Fruit fly (Drosophila melanogaster) whole organism, prepupa: ENCODE measurements around the gene CG14330.
A peak's percentile ranks its signal among the peaks of the same experiment; 100 is the strongest.

Source experiments
- CG10669 ChIP-seq: fragments of 200-800 bp; sonication (Bioruptor generic); optimal IDR thresholded peaks from 3 replicates; lab custom pipeline; 2018; ENCODE audit warnings: missing biosample characterization, mild to moderate bottlenecking, missing genetic modification characterization, moderate library complexity
- CG11762 ChIP-seq: fragments of 200-800 bp; sonication (Bioruptor generic); optimal IDR thresholded peaks from 3 replicates; lab custom pipeline; 2016; ENCODE audit warnings: missing biosample characterization, missing genetic modification characterization; ENCODE audit not compliant: insufficient read depth
- CG11902 ChIP-seq: fragments of 200-800 bp; sonication (Bioruptor generic); optimal IDR thresholded peaks from 3 replicates; lab custom pipeline; 2016; ENCODE audit warnings: missing biosample characterization, missing genetic modification characterization
- CG1621 ChIP-seq: fragments of 200-800 bp; sonication (Bioruptor generic); optimal IDR thresholded peaks from 3 replicates; lab custom pipeline; 2018; ENCODE audit warnings: missing biosample characterization, mild to moderate bottlenecking, missing genetic modification characterization
- CG16779 ChIP-seq: fragments of 200-800 bp; sonication (Bioruptor generic); optimal IDR thresholded peaks from 3 replicates; lab custom pipeline; 2017; ENCODE audit warnings: missing biosample characterization, mild to moderate bottlenecking, missing genetic modification characterization
- CG3032 ChIP-seq: fragments of 200-800 bp; optimal IDR thresholded peaks from 2 replicates; lab custom pipeline; 2019; ENCODE audit warnings: missing biosample characterization, mild to moderate bottlenecking, missing genetic modification characterization, moderate library complexity
- CG34406 ChIP-seq: fragments of 200-800 bp; sonication (Bioruptor generic); optimal IDR thresholded peaks from 3 replicates; lab custom pipeline; 2016; ENCODE audit warnings: missing biosample characterization, missing genetic modification characterization
- CG3919 ChIP-seq: fragments of 200-800 bp; sonication (Bioruptor generic); optimal IDR thresholded peaks from 3 replicates; lab custom pipeline; 2016; ENCODE audit warnings: missing biosample characterization, missing genetic modification characterization
- CG4318 ChIP-seq: fragments of 200-800 bp; sonication (Bioruptor generic); optimal IDR thresholded peaks from 3 replicates; lab custom pipeline; 2017; ENCODE audit warnings: missing biosample characterization, mild to moderate bottlenecking, missing genetic modification characterization
- CG6163 ChIP-seq: fragments of 200-800 bp; sonication (Bioruptor generic); IDR thresholded peaks from 3 replicates; pipeline ENCODE4 v1.3.6; 2022; ENCODE audit warnings: missing biosample characterization, missing genetic modification characterization
- CG6276 ChIP-seq: fragments of 200-800 bp; sonication (Bioruptor generic); optimal IDR thresholded peaks from 2 replicates; lab custom pipeline; 2017; ENCODE audit warnings: missing biosample characterization, mild to moderate bottlenecking, missing genetic modification characterization
- CG6792 ChIP-seq: fragments of 200-800 bp; sonication (Bioruptor generic); optimal IDR thresholded peaks from 3 replicates; lab custom pipeline; 2016; ENCODE audit warnings: missing biosample characterization, missing genetic modification characterization
- CG6808 ChIP-seq: fragments of 200-800 bp; sonication (Bioruptor generic); optimal IDR thresholded peaks from 3 replicates; lab custom pipeline; 2017; ENCODE audit warnings: missing biosample characterization, missing genetic modification characterization, mild to moderate bottlenecking, moderate library complexity, missing genetic modification reagents
- CG6854 ChIP-seq: fragments of 200-800 bp; sonication (Bioruptor generic); optimal IDR thresholded peaks from 2 replicates; lab custom pipeline; 2017; ENCODE audit warnings: missing biosample characterization, mild to moderate bottlenecking, missing genetic modification characterization
- CG7368 ChIP-seq: fragments of 200-800 bp; sonication (Bioruptor generic); optimal IDR thresholded peaks from 3 replicates; lab custom pipeline; 2016; ENCODE audit warnings: missing biosample characterization, missing genetic modification characterization
- CG8319 ChIP-seq: fragments of 200-800 bp; sonication (Bioruptor generic); optimal IDR thresholded peaks from 3 replicates; lab custom pipeline; 2016; ENCODE audit warnings: missing biosample characterization, missing genetic modification characterization
- CG8632 ChIP-seq: fragments of 200-800 bp; sonication (Bioruptor generic); optimal IDR thresholded peaks from 3 replicates; lab custom pipeline; 2016; ENCODE audit warnings: missing biosample characterization, missing genetic modification characterization
- Eip93F ChIP-seq: fragments of 200-800 bp; sonication (Bioruptor generic); optimal IDR thresholded peaks from 2 replicates; lab custom pipeline; 2016; ENCODE audit warnings: missing biosample characterization, mild to moderate bottlenecking, missing genetic modification characterization
- Ets21C ChIP-seq: fragments of 200-800 bp; sonication (Bioruptor generic); optimal IDR thresholded peaks from 3 replicates; lab custom pipeline; 2016; ENCODE audit warnings: missing biosample characterization, missing genetic modification characterization
- Lpt ChIP-seq: fragments of 200-800 bp; sonication (Bioruptor generic); optimal IDR thresholded peaks from 3 replicates; lab custom pipeline; 2016; ENCODE audit warnings: missing biosample characterization, missing genetic modification characterization
- Sox102F ChIP-seq: fragments of 200-800 bp; sonication (Bioruptor generic); optimal IDR thresholded peaks from 2 replicates; lab custom pipeline; 2016; ENCODE audit warnings: missing biosample characterization, mild to moderate bottlenecking, missing genetic modification characterization
- Sox14 ChIP-seq: fragments of 200-800 bp; sonication (Bioruptor generic); optimal IDR thresholded peaks from 3 replicates; lab custom pipeline; 2016; ENCODE audit warnings: missing biosample characterization, missing genetic modification characterization
- acj6 ChIP-seq: fragments of 200-800 bp; sonication (Bioruptor generic); optimal IDR thresholded peaks from 3 replicates; lab custom pipeline; 2016; ENCODE audit warnings: missing biosample characterization, missing genetic modification characterization
- cyc ChIP-seq: fragments of 200-800 bp; sonication (Bioruptor generic); optimal IDR thresholded peaks from 3 replicates; lab custom pipeline; 2016; ENCODE audit warnings: missing biosample characterization, missing genetic modification characterization
- dac ChIP-seq: fragments of 200-800 bp; sonication (Bioruptor generic); optimal IDR thresholded peaks from 2 replicates; lab custom pipeline; 2017; ENCODE audit warnings: missing biosample characterization, mild to moderate bottlenecking, missing genetic modification characterization
- dsx ChIP-seq: fragments of 200-800 bp; optimal IDR thresholded peaks from 3 replicates; lab custom pipeline; 2019; ENCODE audit warnings: missing biosample characterization, mild to moderate bottlenecking, missing genetic modification characterization, moderate library complexity; ENCODE audit not compliant: poor library complexity, severe bottlenecking
- eg ChIP-seq: fragments of 200-800 bp; sonication (Bioruptor generic); IDR thresholded peaks from 3 replicates; pipeline ENCODE4 v1.3.6; 2022; ENCODE audit warnings: missing biosample characterization, missing genetic modification characterization
- fd59A ChIP-seq: fragments of 200-800 bp; sonication (Bioruptor generic); optimal IDR thresholded peaks from 2 replicates; lab custom pipeline; 2017; ENCODE audit warnings: missing biosample characterization, mild to moderate bottlenecking, missing genetic modification characterization, missing genetic modification reagents
- lz ChIP-seq: fragments of 200-800 bp; sonication (Bioruptor generic); optimal IDR thresholded peaks from 3 replicates; lab custom pipeline; 2016; ENCODE audit warnings: missing biosample characterization, missing genetic modification characterization
- salr ChIP-seq, 2 experiments: fragments of 200-800 bp; sonication (Bioruptor generic); optimal IDR thresholded peaks; 3 replicates each; lab custom pipeline; 2016 to 2018; ENCODE audit warnings: missing biosample characterization in 2 of 2, missing genetic modification characterization in 2 of 2, mild to moderate bottlenecking in 1 of 2
- spab ChIP-seq: fragments of 200-800 bp; sonication (Bioruptor generic); optimal IDR thresholded peaks from 2 replicates; lab custom pipeline; 2017; ENCODE audit warnings: missing biosample characterization, mild to moderate bottlenecking, missing genetic modification characterization, missing genetic modification reagents
- svp ChIP-seq: fragments of 200-800 bp; sonication (Bioruptor generic); peaks from one replicate; lab custom pipeline; 2016; ENCODE audit warnings: missing biosample characterization, missing genetic modification characterization

CG14330 gene

DNA sequence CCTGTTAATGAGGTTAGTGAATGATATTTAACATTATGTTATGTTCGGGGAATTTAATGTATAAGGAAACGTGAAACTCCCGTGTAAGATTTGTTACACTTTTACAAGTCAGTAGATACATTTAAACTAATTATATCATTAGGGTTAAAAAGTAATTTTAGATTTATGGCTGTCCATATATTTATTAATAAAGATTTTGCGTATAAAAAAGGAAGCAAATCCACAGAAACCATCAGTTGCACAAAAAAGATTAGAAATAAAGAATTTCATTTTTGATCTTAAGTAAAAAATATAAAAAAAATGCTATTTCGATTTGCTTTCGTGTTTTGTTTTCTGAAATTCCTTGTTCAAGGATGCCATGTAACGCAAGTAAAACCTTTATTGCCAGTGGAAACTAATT, 36.2 kb downstream of the CG14330 start, which contains the start of gene CG42835:
TSS of gene CG42835 (plus strand) at position 301 of the 400 bp plus-strand sequence.
- no peak for TF ChIP-seq CG6854 (GFP tag; lab: Kevin White, UChicago)
- no peak for TF ChIP-seq CG6276 (GFP tag; lab: Kevin White, UChicago)
- TF ChIP-seq dsx (GFP tag; lab: Kevin White, UChicago), result no peak
- TF ChIP-seq Eip93F (GFP tag; lab: Kevin White, UChicago), result no peak
- no peak for TF ChIP-seq CG3919
- no peak for TF ChIP-seq lz (GFP tag; lab: Kevin White, UChicago)
- no peak for TF ChIP-seq Lpt (GFP tag; lab: Kevin White, UChicago)
- TF ChIP-seq Ets21C (GFP tag; lab: Kevin White, UChicago), result no peak
- no peak for TF ChIP-seq CG10669 (GFP tag; lab: Kevin White, UChicago)
- TF ChIP-seq CG34406 (GFP tag; lab: Kevin White, UChicago), result no peak
- TF ChIP-seq spab, result no peak
- TF ChIP-seq CG11902, result no peak
- TF ChIP-seq CG6163, result no peak
- TF ChIP-seq CG16779 (tag; lab: Kevin White, UChicago), result no peak
- TF ChIP-seq svp (GFP tag; lab: Kevin White, UChicago), result no peak
- TF ChIP-seq, all 60 proteins: peak for 0

DNA sequence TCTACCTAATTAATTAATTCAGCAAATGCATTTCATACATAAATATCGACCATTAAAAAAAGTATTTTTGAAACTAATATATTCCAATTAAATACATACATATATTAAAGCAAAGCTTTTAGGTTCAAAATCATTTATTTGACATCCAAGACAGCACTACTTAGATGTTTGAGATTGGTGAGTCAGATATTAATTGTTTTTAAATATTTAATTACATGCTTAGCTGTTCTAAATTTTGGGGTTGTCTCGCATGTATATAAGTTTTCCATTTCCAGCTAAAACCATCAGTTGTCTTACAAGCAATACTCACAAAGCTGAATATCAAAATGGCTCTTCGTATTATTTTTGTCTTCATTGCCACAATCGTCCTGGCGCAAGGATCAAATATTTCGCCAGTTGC, 38.1 kb downstream of the CG14330 start, which contains the start of gene CG42834:
TSS of gene CG42834 (plus strand) at position 301 of the 400 bp plus-strand sequence.
- TF ChIP-seq CG7368 (GFP tag; lab: Kevin White, UChicago) (no peak), Ets21C (GFP tag; lab: Kevin White, UChicago) (no peak), dac (no peak)

DNA sequence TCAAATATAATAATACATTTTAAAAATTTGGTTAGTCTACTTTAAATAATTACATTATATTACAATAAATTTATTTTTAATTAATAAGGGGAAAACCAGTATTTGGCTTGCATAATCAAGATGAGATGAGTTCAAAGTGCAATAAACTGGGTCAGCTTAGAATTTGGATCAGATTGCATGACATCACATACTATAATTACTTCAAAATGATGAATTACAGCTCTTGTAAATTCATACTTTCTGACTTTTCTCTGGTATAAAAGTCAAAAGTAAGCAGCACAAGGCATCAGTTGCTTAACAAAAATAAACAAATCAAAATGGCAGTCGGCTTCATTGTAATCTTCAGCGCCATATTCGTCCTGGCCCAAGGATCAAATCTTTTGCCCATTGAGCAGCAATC, 39.4 kb downstream of the CG14330 start, which contains the start of gene CG33333:
TSS of gene CG33333 (plus strand) at position 301 of the 400 bp plus-strand sequence.
- TF ChIP-seq cyc (no peak), dac (no peak), Ets21C (GFP tag; lab: Kevin White, UChicago) (no peak), CG8632 (GFP tag; lab: Kevin White, UChicago) (no peak), CG3919 (no peak), Sox14 (GFP tag; lab: Kevin White, UChicago) (no peak), CG8319 (no peak), CG4318 (GFP tag; lab: Kevin White, UChicago) (no peak), CG11762 (GFP tag; lab: Kevin White, UChicago) (no peak), CG3032 (tag; lab: Kevin White, UChicago) (no peak), CG6163 (no peak), CG1621 (no peak), CG6808 (GFP tag; lab: Kevin White, UChicago) (no peak), salr (GFP tag; optimal IDR thresholded peaks at IDR 0.05; lab: Kevin White, UChicago) (no peak), Eip93F (GFP tag; lab: Kevin White, UChicago) (no peak)

DNA sequence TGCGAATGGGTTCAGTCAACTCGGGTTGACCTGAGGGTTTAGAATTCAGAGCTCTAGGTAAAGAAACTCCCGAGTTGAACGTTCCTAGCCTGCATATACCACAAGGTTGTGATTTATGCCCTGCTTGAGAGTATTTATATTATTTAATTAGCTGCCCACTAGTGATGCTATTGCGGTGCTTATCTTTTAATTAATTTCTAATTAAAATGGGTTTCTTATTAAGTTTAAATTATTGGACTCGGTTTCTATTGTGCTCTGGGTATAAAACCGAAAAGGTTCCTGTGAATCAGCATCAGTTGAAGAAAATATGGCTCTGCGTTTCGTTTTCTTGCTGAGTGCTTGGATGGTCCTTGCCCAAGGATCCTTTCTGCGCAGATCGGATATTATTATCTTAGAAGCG, 41.1 kb downstream of the CG14330 start, which contains the start of gene CG5866:
TSS of gene CG5866 (plus strand) at position 301 of the 400 bp plus-strand sequence.
- TF ChIP-seq CG11902 (no peak), CG6792 (GFP tag; lab: Kevin White, UChicago) (no peak), svp (GFP tag; lab: Kevin White, UChicago) (peak; percentile 18)

DNA sequence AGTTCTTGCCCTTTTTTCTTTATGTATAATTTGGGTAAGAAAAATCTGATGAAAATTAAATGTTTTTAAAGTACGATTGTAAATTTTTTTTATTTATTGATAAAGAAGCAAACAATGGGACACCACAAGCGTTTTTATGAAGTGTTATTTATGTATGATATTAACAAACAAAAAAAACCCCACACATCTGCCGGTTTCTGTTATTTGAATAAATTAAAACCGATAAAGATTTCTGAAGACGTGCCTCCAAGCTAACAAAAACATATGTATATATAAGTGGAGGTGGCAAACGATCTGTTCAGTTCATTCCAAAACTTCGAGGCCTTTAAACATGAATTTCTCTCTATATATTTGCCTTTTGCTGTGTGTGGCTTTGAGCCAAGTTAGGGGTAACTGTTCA, 43.0 kb downstream of the CG14330 start, which contains the start of gene CG42822:
TSS of gene CG42822 (plus strand) at position 301 of the 400 bp plus-strand sequence.
- TF ChIP-seq svp (GFP tag; lab: Kevin White, UChicago) (peak; percentile 6), CG10669 (GFP tag; lab: Kevin White, UChicago) (no peak)
- TF ChIP-seq, all 60 proteins: peak for 1

DNA sequence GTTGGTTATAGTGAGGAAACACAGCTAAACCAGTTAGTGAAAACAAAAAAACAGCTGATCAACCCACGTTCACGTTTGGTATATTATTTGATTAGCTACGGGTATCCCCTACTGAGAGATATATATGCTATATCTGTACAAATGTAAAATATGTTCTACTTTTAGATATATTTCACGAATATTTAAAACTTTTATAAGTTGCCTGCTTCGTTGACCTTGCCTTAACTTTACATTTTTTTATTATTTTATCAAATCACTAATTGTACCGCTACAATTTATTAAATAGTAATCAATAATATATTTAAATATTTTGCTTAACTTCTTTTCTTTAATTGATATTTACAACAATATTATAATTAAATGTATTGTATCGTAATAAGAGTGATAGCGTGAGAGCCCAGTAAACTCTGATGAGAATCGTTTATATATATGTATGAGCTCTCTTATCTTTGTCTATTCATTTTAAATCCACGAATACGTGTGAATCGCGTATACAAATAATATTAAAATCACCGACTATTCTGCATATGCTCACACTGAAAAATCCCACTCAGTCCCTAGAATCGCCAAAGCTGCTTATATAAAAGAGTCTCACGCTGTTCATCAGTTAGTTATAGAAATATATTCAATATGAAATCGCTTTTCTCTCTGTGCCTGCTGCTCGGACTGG, 44.0 kb downstream of the CG14330 start, which contains the start of gene CG42821:
TSS of gene CG42821 (plus strand) at position 620 of the 670 bp plus-strand sequence.
- TF ChIP-seq CG8632 (GFP tag; lab: Kevin White, UChicago), result no peak
- no peak for TF ChIP-seq CG6808 (GFP tag; lab: Kevin White, UChicago)
- no peak for TF ChIP-seq CG8319
- no peak for TF ChIP-seq eg (GFP tag; lab: Robert Waterston, UW)
- no peak for TF ChIP-seq CG6854 (GFP tag; lab: Kevin White, UChicago)
- TF ChIP-seq fd59A (GFP tag; lab: Kevin White, UChicago), result no peak
- TF ChIP-seq CG11902, result no peak
- no peak for TF ChIP-seq acj6
- TF ChIP-seq Sox102F (GFP tag; lab: Kevin White, UChicago), result no peak
